Fruit fly (Drosophila melanogaster) whole organism, embryonic: Measurements from ENCODE around the gene Cyp40.

Source experiments
- CG13775 ChIP-seq: fragments of 200-800 bp; sonication (Bioruptor generic); optimal IDR thresholded peaks from 3 replicates; lab custom pipeline; 2017; ENCODE audit warnings: missing biosample characterization, mild to moderate bottlenecking, missing genetic modification characterization
- CG2129 ChIP-seq: fragments of 200-800 bp; sonication (Bioruptor generic); IDR thresholded peaks from 2 replicates; pipeline ENCODE4 v1.3.6; 2022; ENCODE audit warnings: missing biosample characterization, missing genetic modification characterization; ENCODE audit not compliant: partially characterized antibody
- D19A ChIP-seq: fragments of 200-800 bp; optimal IDR thresholded peaks from 3 replicates; lab custom pipeline; 2019; ENCODE audit warnings: missing biosample characterization, mild to moderate bottlenecking, missing genetic modification characterization, moderate library complexity
- Gsc ChIP-seq: fragments of 200-800 bp; sonication (Bioruptor generic); IDR thresholded peaks from 2 replicates; pipeline ENCODE4 v1.3.6; 2022; ENCODE audit warnings: missing biosample characterization, missing genetic modification characterization
- Ssrp ChIP-seq: fragments of 200-800 bp; sonication (Bioruptor generic); optimal IDR thresholded peaks from 2 replicates; lab custom pipeline; 2018; ENCODE audit warnings: missing biosample characterization, mild to moderate bottlenecking, missing genetic modification characterization, moderate library complexity
- en ChIP-seq: fragments of 200-800 bp; sonication (Bioruptor generic); optimal IDR thresholded peaks from 2 replicates; lab custom pipeline; 2016; ENCODE audit warnings: missing biosample characterization, missing genetic modification characterization
- insv ChIP-seq, 2 experiments: fragments of 200-800 bp; sonication (Bioruptor generic); optimal IDR thresholded peaks; 3 replicates each; lab custom pipeline; 2016 to 2018; ENCODE audit warnings: missing biosample characterization in 2 of 2, missing genetic modification characterization in 2 of 2
- lab ChIP-seq: fragments of 200-800 bp; sonication (Bioruptor generic); optimal IDR thresholded peaks from 3 replicates; lab custom pipeline; 2017; ENCODE audit warnings: missing biosample characterization, missing genetic modification characterization, mild to moderate bottlenecking, moderate library complexity, missing genetic modification reagents
- nau ChIP-seq: fragments of 200-800 bp; sonication (Bioruptor generic); optimal IDR thresholded peaks from 3 replicates; lab custom pipeline; 2017; ENCODE audit warnings: missing biosample characterization, mild to moderate bottlenecking, missing genetic modification characterization, missing genetic modification reagents

DNA sequence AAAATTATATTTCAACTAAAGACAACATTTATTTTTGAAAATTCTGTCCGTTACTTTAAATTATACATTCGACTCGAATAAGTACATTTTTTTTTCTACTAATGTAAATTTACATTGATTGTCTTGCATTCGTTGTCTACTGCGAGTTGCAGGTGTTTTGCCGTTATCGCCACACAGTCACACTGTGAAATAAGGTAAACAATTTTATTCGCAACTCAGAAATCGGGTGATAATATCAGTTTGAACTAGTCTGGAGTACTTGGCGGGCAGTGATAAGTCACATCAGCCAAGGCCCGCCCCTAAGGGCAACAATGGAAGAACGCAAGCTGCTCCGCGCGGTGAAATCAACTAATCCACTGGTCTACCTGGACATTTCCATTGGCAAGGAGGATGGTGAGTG is 1.4 kb downstream of the Cyp40 start:
- TF ChIP-seq Ssrp (tag; lab: Kevin White, UChicago) (no peak), lab (GFP tag; lab: Kevin White, UChicago) (no peak), CG2129 (no peak), nau (GFP tag; lab: Kevin White, UChicago) (no peak), Gsc (GFP tag; lab: Robert Waterston, UW) (no peak), CG13775 (GFP tag; lab: Kevin White, UChicago) (no peak), insv (GFP tag; optimal IDR thresholded peaks at IDR 0.05; lab: Kevin White, UChicago) (no peak), D19A (tag; lab: Kevin White, UChicago) (no peak), en (GFP tag; lab: Kevin White, UChicago) (no peak)
